Worm (Caenorhabditis elegans) whole organism, mixed stage, embryonic: ENCODE data around the gene Y56A3A.22.

Experiments used
- elt-3 ChIP-seq: fragments of 150-350 bp; optimal IDR thresholded peaks from 2 replicates; lab custom pipeline; 2014; ENCODE audit warnings: missing biosample characterization, missing genetic modification characterization
- flh-1 ChIP-seq: fragments of 200-800 bp; sonication (Bioruptor generic); optimal IDR thresholded peaks from 2 replicates; lab custom pipeline; 2018; ENCODE audit warnings: mild to moderate bottlenecking, missing genetic modification characterization, moderate library complexity, missing compliant biosample characterization
- lin-32 ChIP-seq: fragments of 200-800 bp; sonication (Bioruptor generic); optimal IDR thresholded peaks from 2 replicates; lab custom pipeline; 2018; ENCODE audit warnings: mild to moderate bottlenecking, missing genetic modification characterization, missing compliant biosample characterization
- nhr-237 ChIP-seq: fragments of 150-350 bp; optimal IDR thresholded peaks from 2 replicates; lab custom pipeline; 2014; ENCODE audit warnings: missing biosample characterization, missing genetic modification characterization
- nhr-76 ChIP-seq: sonication (generic microtip); optimal IDR thresholded peaks from 2 replicates; lab custom pipeline; 2017; ENCODE audit warnings: missing biosample characterization, missing genetic modification characterization
- snpc-4 ChIP-seq: fragments of 150-350 bp; optimal IDR thresholded peaks from 2 replicates; lab custom pipeline; 2014; ENCODE audit warnings: missing biosample characterization, missing genetic modification characterization
- sptf-1 ChIP-seq: sonication (generic microtip); optimal IDR thresholded peaks from 2 replicates; lab custom pipeline; 2017; ENCODE audit warnings: mild to moderate bottlenecking, missing genetic modification characterization, moderate library complexity, missing compliant biosample characterization
- unc-120 ChIP-seq: sonication (generic microtip); optimal IDR thresholded peaks from 2 replicates; lab custom pipeline; 2017; ENCODE audit warnings: missing genetic modification characterization, missing compliant biosample characterization; ENCODE audit not compliant: poor library complexity, severe bottlenecking
- unc-62 ChIP-seq: fragments of 150-350 bp; optimal IDR thresholded peaks from 2 replicates; lab custom pipeline; 2014; ENCODE audit warnings: missing biosample characterization, missing genetic modification reagents, missing genetic modification characterization

- TF ChIP-seq unc-62 (GFP tag; lab: Kevin White, UChicago) = no peak
- TF ChIP-seq lin-32 (GFP tag; lab: Kevin White, UChicago) = no peak
- TF ChIP-seq unc-120 (tag; lab: Kevin White, UChicago) = no peak
- TF ChIP-seq sptf-1 (tag; lab: Kevin White, UChicago) = no peak
- TF ChIP-seq elt-3 (tag; lab: Kevin White, UChicago) = no peak
- no peak for TF ChIP-seq nhr-76 (tag; lab: Kevin White, UChicago)
- no peak for TF ChIP-seq snpc-4
- no peak for TF ChIP-seq nhr-237
- no peak for TF ChIP-seq flh-1 (GFP tag; lab: Kevin White, UChicago)
Measured at ce11 chrIII:11921658-11922098, at the start of gene Y56A3A.22.
